Worm (Caenorhabditis elegans): ENCODE results near the gene klp-19.
A peak's percentile ranks its signal among the peaks of the same experiment; 100 is the strongest.

klp-19 gene

DNA sequence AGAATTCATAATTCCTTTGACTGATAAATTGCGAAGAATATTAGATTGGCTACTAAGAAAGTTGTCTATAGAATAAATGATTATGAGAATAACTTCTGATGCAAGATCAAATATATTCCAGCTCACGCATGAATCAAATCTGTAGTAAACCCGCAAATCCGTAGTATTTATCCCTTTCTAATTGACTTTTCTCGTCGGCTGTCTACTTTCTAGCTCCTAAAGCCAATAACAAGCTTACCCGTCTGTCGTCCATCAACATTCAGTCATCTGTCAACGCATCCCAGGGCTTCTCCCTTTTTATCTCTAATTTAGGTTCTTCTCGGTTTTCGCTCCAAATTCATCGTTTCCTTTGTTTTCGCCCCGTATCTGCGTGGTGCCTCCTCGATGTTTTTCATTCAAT lies 41.8 kb upstream of the klp-19 start:
- TF ChIP-seq hsf-1 (GFP tag; IDR thresholded peaks at IDR 0.05): no peak
- no peak for TF ChIP-seq nhr-120 (GFP tag; IDR thresholded peaks at IDR 0.05)
- TF ChIP-seq ztf-6 (GFP tag; IDR thresholded peaks at IDR 0.05): no peak
- no peak for TF ChIP-seq hmg-20 (GFP tag; IDR thresholded peaks at IDR 0.05)
- no peak for TF ChIP-seq hrde-1 (tag; optimal IDR thresholded peaks at IDR 0.05; ENCODE audit: borderline replicate concordance)
- no peak for TF ChIP-seq somi-1 (GFP tag; optimal IDR thresholded peaks at IDR 0.05)
- no peak for TF ChIP-seq Y53F4B.3 (GFP tag; IDR thresholded peaks at IDR 0.05)
- TF ChIP-seq ztf-28 (GFP tag; IDR thresholded peaks at IDR 0.05): no peak
- no peak for TF ChIP-seq Y67H2A.10 (GFP tag; conservative IDR thresholded peaks at IDR 0.05)

DNA sequence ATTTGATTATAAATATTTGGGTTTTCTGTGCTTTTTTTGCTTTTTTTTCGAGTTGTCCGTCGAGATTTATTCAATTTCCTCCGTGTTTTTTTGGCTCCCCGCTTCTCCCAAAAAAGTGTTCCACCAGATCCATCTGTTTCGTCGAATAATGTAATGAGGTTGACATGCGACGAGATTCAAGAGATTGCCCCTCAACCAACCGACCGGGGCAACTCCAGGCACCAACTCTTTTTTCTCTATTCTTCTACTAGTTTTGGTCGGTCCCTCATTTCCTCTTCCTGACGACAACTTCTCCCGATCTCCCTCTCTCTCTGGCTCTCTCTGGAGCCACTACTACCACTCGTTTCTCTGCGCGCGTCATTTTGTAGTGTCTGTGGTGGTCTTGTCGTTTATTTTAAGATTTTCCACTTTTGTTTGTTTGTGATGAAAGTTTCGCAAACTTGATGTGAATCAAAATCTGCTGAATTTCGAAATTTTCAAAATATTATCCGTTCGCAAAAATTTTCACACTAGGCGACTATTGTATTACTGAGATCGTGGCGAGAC lies 40.8 kb upstream of the klp-19 start:
- no peak for TF ChIP-seq nhr-90 (tag; optimal IDR thresholded peaks at IDR 0.05)
- no peak for TF ChIP-seq athp-1 (tag; optimal IDR thresholded peaks at IDR 0.05)
- TF ChIP-seq zfh-2 (GFP tag; conservative IDR thresholded peaks at IDR 0.05): peak; percentile 35; the same call in 1 of the 2 replicates
- TF ChIP-seq cebp-1 (GFP tag; IDR thresholded peaks at IDR 0.05): no peak
- TF ChIP-seq cebp-1 (tag; optimal IDR thresholded peaks at IDR 0.05): peak; percentile 48

DNA sequence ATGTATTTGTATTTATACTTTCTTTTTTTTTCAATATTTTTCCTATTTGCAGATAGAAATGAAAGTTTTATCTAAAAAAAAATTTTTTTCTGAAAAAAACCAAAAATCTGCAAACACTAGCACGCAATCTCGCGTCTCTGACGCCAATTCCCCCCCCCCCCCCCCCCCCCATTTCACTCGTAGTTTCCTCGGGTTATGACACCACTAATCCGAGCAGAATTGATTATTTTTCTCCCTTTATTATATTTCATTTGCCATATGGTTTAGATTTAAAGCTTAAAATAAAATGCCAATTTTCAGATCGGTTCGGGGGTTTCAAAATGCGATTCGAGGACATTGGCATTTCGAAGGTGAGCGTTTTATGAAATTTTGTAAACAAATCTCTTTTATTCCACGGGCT lies 39.7 kb upstream of the klp-19 start, which contains the start of gene mtm-6:
mtm-6 (plus strand) TSS at position 301 of the 400 bp plus-strand sequence.
- peak; percentile 40; the same call in 1 of the 2 replicates for TF ChIP-seq egrh-3 (GFP tag; IDR thresholded peaks at IDR 0.05)
- TF ChIP-seq dox-1 (GFP tag; IDR thresholded peaks at IDR 0.05): peak; percentile 35; the same call in 1 of the 2 replicates
- TF ChIP-seq B0336.3 (GFP tag; IDR thresholded peaks at IDR 0.05): peak; percentile 43; the same call in 1 of the 2 replicates
- TF ChIP-seq nfya-2 (GFP tag; IDR thresholded peaks at IDR 0.05): no peak
- TF ChIP-seq ztf-25 (GFP tag; IDR thresholded peaks at IDR 0.05): no peak
- TF ChIP-seq C06A6.2 (GFP tag; conservative IDR thresholded peaks at IDR 0.05): no peak
- TF ChIP-seq D2030.7 (GFP tag; IDR thresholded peaks at IDR 0.05): no peak
- TF ChIP-seq madf-6 (GFP tag; IDR thresholded peaks at IDR 0.05): no peak
- TF ChIP-seq fkh-3 (tag; optimal IDR thresholded peaks at IDR 0.05): peak; percentile 49
- no peak for TF ChIP-seq B0035.1 (tag; optimal IDR thresholded peaks at IDR 0.05)
- no peak for TF ChIP-seq ztf-18 (tag; optimal IDR thresholded peaks at IDR 0.05)
- no peak for TF ChIP-seq F33H1.4 (GFP tag; IDR thresholded peaks at IDR 0.05)
- TF ChIP-seq B0019.2 (GFP tag; conservative IDR thresholded peaks at IDR 0.05): no peak
- no peak for TF ChIP-seq hsf-1 (GFP tag; IDR thresholded peaks at IDR 0.05)
- TF ChIP-seq nfya-1 (tag; optimal IDR thresholded peaks at IDR 0.05; ENCODE audit: borderline replicate concordance, insufficient read depth): no peak
- no peak for TF ChIP-seq C17E4.6 (GFP tag; IDR thresholded peaks at IDR 0.05)
- peak; percentile 6 for TF ChIP-seq tbp1 (GFP tag; optimal IDR thresholded peaks at IDR 0.05)
- peak; percentile 9 for TF ChIP-seq attf-5 (GFP tag; optimal IDR thresholded peaks at IDR 0.05)
- TF ChIP-seq atf-7 (tag; optimal IDR thresholded peaks at IDR 0.05): peak; percentile 27
- peak; percentile 41 for TF ChIP-seq tlf-1 (GFP tag; optimal IDR thresholded peaks at IDR 0.05)
- TF ChIP-seq somi-1 (GFP tag; optimal IDR thresholded peaks at IDR 0.05): no peak
- TF ChIP-seq unc-130 (GFP tag; optimal IDR thresholded peaks at IDR 0.05): no peak
- TF ChIP-seq ceh-40 (GFP tag; IDR thresholded peaks at IDR 0.05): no peak
- no peak for TF ChIP-seq ztf-22 (GFP tag; optimal IDR thresholded peaks at IDR 0.05)
- peak; percentile 25 for TF ChIP-seq athp-1 (tag; optimal IDR thresholded peaks at IDR 0.05)
- TF ChIP-seq mcd-1 (GFP tag; IDR thresholded peaks at IDR 0.05): no peak
- no peak for TF ChIP-seq sptf-2 (GFP tag; optimal IDR thresholded peaks at IDR 0.05)
- no peak for TF ChIP-seq cebp-1 (GFP tag; IDR thresholded peaks at IDR 0.05)
- peak; percentile 43 for TF ChIP-seq cebp-1 (tag; optimal IDR thresholded peaks at IDR 0.05)

Data from whole organism, young adult.